Worm (Caenorhabditis elegans): Measurements from ENCODE around the gene F58A6.2.

ce11 chrII:5178609-5179008, 42.1 kb downstream of the F58A6.2 start:
- TF ChIP-seq dmd-4 (tag; optimal IDR thresholded peaks at IDR 0.05; ENCODE audit: borderline replicate concordance) (no peak), ceh-31 (tag; optimal IDR thresholded peaks at IDR 0.05) (no peak), ttx-3 (tag; optimal IDR thresholded peaks at IDR 0.05) (no peak), pqm-1 (tag; optimal IDR thresholded peaks at IDR 0.05) (no peak), fkh-6 (tag; optimal IDR thresholded peaks at IDR 0.05) (no peak), pha-4 (tag; optimal IDR thresholded peaks at IDR 0.05) (no peak), elt-2 (tag; optimal IDR thresholded peaks at IDR 0.05) (no peak), dve-1 (tag; optimal IDR thresholded peaks at IDR 0.05) (no peak), ceh-9 (tag; optimal IDR thresholded peaks at IDR 0.05) (no peak), ceh-2 (tag; optimal IDR thresholded peaks at IDR 0.05) (no peak), mec-3 (tag; optimal IDR thresholded peaks at IDR 0.05; ENCODE audit: borderline replicate concordance) (no peak)
